Worm (Caenorhabditis elegans) whole organism, L4 larva: ENCODE data around the gene C50B8.6.

Experiments used
- D1046.2 ChIP-seq: fragments of 200-800 bp; sonication (Bioruptor generic); IDR thresholded peaks from 2 replicates; pipeline ENCODE4 v1.3.6; 2022; ENCODE audit warnings: missing genetic modification characterization, missing compliant biosample characterization
- F26F4.8 ChIP-seq: fragments of 200-800 bp; sonication (Bioruptor generic); conservative IDR thresholded peaks from 2 replicates; pipeline ENCODE4 v1.3.6; 2022; ENCODE audit warnings: missing genetic modification characterization, missing compliant biosample characterization
- F37D6.2 ChIP-seq: sonication (generic microtip); optimal IDR thresholded peaks from 2 replicates; lab custom pipeline; 2016; ENCODE audit warnings: mild to moderate bottlenecking, missing genetic modification characterization, missing compliant biosample characterization
- T20F7.1 ChIP-seq: fragments of 200-800 bp; sonication (Bioruptor generic); optimal IDR thresholded peaks from 2 replicates; lab custom pipeline; 2018; ENCODE audit warnings: mild to moderate bottlenecking, missing genetic modification characterization, missing compliant biosample characterization
- T26A8.4 ChIP-seq: fragments of 200-800 bp; sonication (Bioruptor generic); IDR thresholded peaks from 2 replicates; pipeline ENCODE4 v1.3.6; 2022; ENCODE audit warnings: missing genetic modification characterization, missing compliant biosample characterization
- Y48G9A.11 ChIP-seq: fragments of 200-800 bp; sonication (Bioruptor generic); IDR thresholded peaks from 2 replicates; pipeline ENCODE4 v1.3.6; 2022; ENCODE audit warnings: missing genetic modification reagents, missing genetic modification characterization, missing compliant biosample characterization
- ama-1 ChIP-seq: fragments of 150-350 bp; optimal IDR thresholded peaks from 2 replicates; lab custom pipeline; 2014; ENCODE audit warnings: inconsistent platforms, mixed read lengths
- ceh-20 ChIP-seq: fragments of 200-800 bp; sonication (Bioruptor generic); IDR thresholded peaks from 2 replicates; pipeline ENCODE4 v1.3.6; 2022; ENCODE audit warnings: missing genetic modification reagents, missing genetic modification characterization, missing compliant biosample characterization
- ceh-28 ChIP-seq: fragments of 150-350 bp; optimal IDR thresholded peaks from 2 replicates; lab custom pipeline; 2014; ENCODE audit warnings: missing biosample characterization, missing genetic modification reagents, missing genetic modification characterization
- ceh-32 ChIP-seq: sonication (generic microtip); optimal IDR thresholded peaks from 2 replicates; lab custom pipeline; 2016; ENCODE audit warnings: mild to moderate bottlenecking, missing genetic modification characterization, missing compliant biosample characterization; ENCODE audit not compliant: poor library complexity
- daf-16 ChIP-seq, 3 experiments: sonication (generic microtip); optimal IDR thresholded peaks; 2 replicates each; lab custom pipeline; 2016 to 2017; ENCODE audit warnings: missing genetic modification characterization in 3 of 3, missing genetic modification reagents in 3 of 3, mild to moderate bottlenecking in 2 of 3, missing compliant biosample characterization in 2 of 3, missing biosample characterization in 1 of 3, moderate library complexity in 1 of 3
- dmd-6 ChIP-seq: fragments of 200-800 bp; sonication (Bioruptor generic); IDR thresholded peaks from 2 replicates; pipeline ENCODE4 v1.3.6; 2022; ENCODE audit warnings: missing genetic modification reagents, missing genetic modification characterization, missing compliant biosample characterization
- dve-1 ChIP-seq: sonication (generic microtip); optimal IDR thresholded peaks from 2 replicates; lab custom pipeline; 2017; ENCODE audit warnings: antibody characterized with exemption, mild to moderate bottlenecking, missing genetic modification characterization, missing compliant biosample characterization; ENCODE audit not compliant: insufficient read depth
- fos-1 ChIP-seq: fragments of 150-350 bp; optimal IDR thresholded peaks from 2 replicates; lab custom pipeline; 2014; ENCODE audit warnings: missing biosample characterization, missing genetic modification characterization
- hif-1 ChIP-seq, 2 experiments: sonication (generic microtip); optimal IDR thresholded peaks; 2 replicates each; lab custom pipeline; 2016 to 2017; ENCODE audit warnings: missing compliant biosample characterization in 2 of 2, missing genetic modification characterization in 2 of 2, missing genetic modification reagents in 2 of 2, missing genotype in 2 of 2, mild to moderate bottlenecking in 1 of 2
- hlh-11 ChIP-seq: fragments of 200-800 bp; sonication (Bioruptor generic); optimal IDR thresholded peaks from 2 replicates; lab custom pipeline; 2018; ENCODE audit warnings: mild to moderate bottlenecking, missing genetic modification characterization, missing compliant biosample characterization
- lin-38 ChIP-seq: fragments of 200-800 bp; sonication (Bioruptor generic); IDR thresholded peaks from 2 replicates; pipeline ENCODE4 v1.3.6; 2022; ENCODE audit warnings: missing genetic modification reagents, missing genetic modification characterization, missing compliant biosample characterization
- lir-3 ChIP-seq: sonication (generic microtip); optimal IDR thresholded peaks from 2 replicates; lab custom pipeline; 2016; ENCODE audit warnings: mild to moderate bottlenecking, missing genetic modification characterization, missing compliant biosample characterization
- mep-1 ChIP-seq: fragments of 150-350 bp; sonication (generic microtip); optimal IDR thresholded peaks from 3 replicates; lab custom pipeline; 2014; ENCODE audit warnings: missing biosample characterization, missing genetic modification characterization
- mxl-2 ChIP-seq: fragments of 200-800 bp; sonication (Bioruptor generic); conservative IDR thresholded peaks from 2 replicates; pipeline ENCODE4 v1.3.6; 2022; ENCODE audit warnings: missing genetic modification reagents, missing genetic modification characterization, missing compliant biosample characterization
- nhr-10 ChIP-seq: fragments of 150-350 bp; optimal IDR thresholded peaks from 2 replicates; lab custom pipeline; 2014; ENCODE audit warnings: missing biosample characterization, missing genetic modification characterization
- nhr-102 ChIP-seq: sonication (generic microtip); optimal IDR thresholded peaks from 2 replicates; lab custom pipeline; 2016; ENCODE audit warnings: mild to moderate bottlenecking, missing genetic modification characterization, moderate library complexity, missing compliant biosample characterization
- nhr-11 ChIP-seq: fragments of 150-350 bp; optimal IDR thresholded peaks from 2 replicates; lab custom pipeline; 2014; ENCODE audit warnings: missing biosample characterization, missing genetic modification characterization
- nhr-111 ChIP-seq: fragments of 200-800 bp; sonication (Bioruptor generic); optimal IDR thresholded peaks from 2 replicates; lab custom pipeline; 2018; ENCODE audit warnings: mild to moderate bottlenecking, missing genetic modification characterization, missing compliant biosample characterization
- nhr-25 ChIP-seq: sonication (generic microtip); optimal IDR thresholded peaks from 2 replicates; lab custom pipeline; 2017; ENCODE audit warnings: missing genetic modification characterization, mild to moderate bottlenecking, missing compliant biosample characterization, antibody characterized with exemption, moderate library complexity, borderline replicate concordance; ENCODE audit not compliant: insufficient read depth
- nhr-28 ChIP-seq: fragments of 150-350 bp; optimal IDR thresholded peaks from 2 replicates; lab custom pipeline; 2014; ENCODE audit warnings: missing biosample characterization, missing genetic modification characterization
- nhr-6 ChIP-seq: fragments of 150-350 bp; optimal IDR thresholded peaks from 2 replicates; lab custom pipeline; 2014; ENCODE audit warnings: missing biosample characterization, missing genetic modification characterization
- nhr-77 ChIP-seq: fragments of 150-350 bp; optimal IDR thresholded peaks from 2 replicates; lab custom pipeline; 2014; ENCODE audit warnings: missing biosample characterization, missing genetic modification characterization
- pha-4 ChIP-seq, 2 experiments: fragments of 150-350 bp in 1 of 2; fragments of 200-800 bp in 1 of 2; sonication (Bioruptor generic) in 1 of 2; IDR thresholded peaks in 1 of 2; optimal IDR thresholded peaks in 1 of 2; 2 replicates each; pipeline versions ENCODE4 v1.3.6 to Lab custom; 2014 to 2022; ENCODE audit warnings: missing genetic modification characterization in 2 of 2, missing genetic modification reagents in 2 of 2, missing biosample characterization in 1 of 2, missing compliant biosample characterization in 1 of 2
- php-3 ChIP-seq: fragments of 200-800 bp; sonication (Bioruptor generic); IDR thresholded peaks from 2 replicates; pipeline ENCODE4 v1.3.6; 2022; ENCODE audit warnings: missing genetic modification reagents, missing genetic modification characterization, missing compliant biosample characterization
- pqm-1 ChIP-seq: sonication (generic microtip); optimal IDR thresholded peaks from 2 replicates; lab custom pipeline; 2017; ENCODE audit warnings: missing biosample characterization, missing genetic modification characterization
- set-16 ChIP-seq: fragments of 200-800 bp; sonication (Bioruptor generic); IDR thresholded peaks from 2 replicates; pipeline ENCODE4 v1.3.6; 2022; ENCODE audit warnings: missing genetic modification reagents, missing genetic modification characterization, missing compliant biosample characterization
- spr-1 ChIP-seq: sonication (generic microtip); optimal IDR thresholded peaks from 2 replicates; lab custom pipeline; 2016; ENCODE audit warnings: mild to moderate bottlenecking, missing genetic modification characterization, missing compliant biosample characterization
- tag-97 ChIP-seq: fragments of 200-800 bp; sonication (Bioruptor generic); IDR thresholded peaks from 2 replicates; pipeline ENCODE4 v1.3.6; 2022; ENCODE audit warnings: missing genetic modification characterization, missing compliant biosample characterization
- vab-7 ChIP-seq: fragments of 200-800 bp; sonication (Bioruptor generic); IDR thresholded peaks from 2 replicates; pipeline ENCODE4 v1.3.6; 2022; ENCODE audit warnings: missing genetic modification reagents, missing genetic modification characterization, missing compliant biosample characterization
- zip-2 ChIP-seq: fragments of 150-350 bp; optimal IDR thresholded peaks from 2 replicates; lab custom pipeline; 2014; ENCODE audit warnings: missing biosample characterization, missing genetic modification characterization

Gene C50B8.6

ce11 chrV:13529165-13529564 lies 49.6 kb upstream of the C50B8.6 start:
- TF ChIP-seq D1046.2 (GFP tag; lab: Robert Waterston, UW): no peak
- TF ChIP-seq nhr-25 (tag; lab: Kevin White, UChicago): no peak
- TF ChIP-seq ceh-28: no peak
- TF ChIP-seq nhr-77 (tag; lab: Kevin White, UChicago): peak; percentile 35
- TF ChIP-seq vab-7 (GFP tag; lab: Robert Waterston, UW): no peak
- TF ChIP-seq pqm-1 (tag; lab: Kevin White, UChicago): no peak
- TF ChIP-seq spr-1 (tag; lab: Kevin White, UChicago): no peak
- no peak for TF ChIP-seq mxl-2 (GFP tag; lab: Robert Waterston, UW)
- TF ChIP-seq mep-1 (tag; lab: Kevin White, UChicago): peak; percentile 19
- peak; percentile 75 for TF ChIP-seq dve-1 (tag; lab: Kevin White, UChicago)
- TF ChIP-seq hlh-11: peak; percentile 33
- no peak for TF ChIP-seq fos-1 (tag; lab: Kevin White, UChicago)
- no peak for TF ChIP-seq tag-97
- TF ChIP-seq nhr-102: peak; percentile 70
- peak; percentile 55 for TF ChIP-seq ama-1
- TF ChIP-seq nhr-6 (tag; lab: Kevin White, UChicago): peak; percentile 25
- no peak for TF ChIP-seq F26F4.8
- no peak for TF ChIP-seq lir-3 (tag; lab: Kevin White, UChicago)
- no peak for TF ChIP-seq Y48G9A.11
- no peak for TF ChIP-seq daf-16 (GFP tag; optimal IDR thresholded peaks at IDR 0.05; lab: Kevin White, UChicago)
- peak; percentile 83 for TF ChIP-seq daf-16 (tag; optimal IDR thresholded peaks at IDR 0.05; lab: Kevin White, UChicago)

ce11 chrV:13530698-13531097 lies 48.1 kb upstream of the C50B8.6 start, which contains the start of gene ttr-44:
ttr-44 (minus strand) TSS chrV:13530744.
- no peak for TF ChIP-seq nhr-10 (tag; lab: Kevin White, UChicago)
- TF ChIP-seq dmd-6: peak; percentile 76
- TF ChIP-seq daf-16 (GFP tag; optimal IDR thresholded peaks at IDR 0.05; lab: Kevin White, UChicago): no peak
- TF ChIP-seq daf-16 (tag; optimal IDR thresholded peaks at IDR 0.05; lab: Kevin White, UChicago): peak; percentile 95
- TF ChIP-seq nhr-6 (tag; lab: Kevin White, UChicago): peak; percentile 23
- TF ChIP-seq ceh-20 (GFP tag; lab: Robert Waterston, UW): no peak
- 0 out of 2 replicates have a peak, but pooled peaks have one; percentile 40 for TF ChIP-seq php-3
- TF ChIP-seq hif-1 (tag; optimal IDR thresholded peaks at IDR 0.05; lab: Kevin White, UChicago): peak in 1 of 2 experiments; percentile 44
- TF ChIP-seq zip-2: peak; percentile 29
- TF ChIP-seq mep-1 (tag; lab: Kevin White, UChicago): no peak
- no peak for TF ChIP-seq ceh-32 (tag; lab: Kevin White, UChicago)
- TF ChIP-seq lin-38: no peak
- peak; percentile 92 for TF ChIP-seq dve-1 (tag; lab: Kevin White, UChicago)
- TF ChIP-seq hlh-11: peak; percentile 35
- TF ChIP-seq nhr-111 (GFP tag; lab: Kevin White, UChicago): no peak
- TF ChIP-seq set-16 (GFP tag; lab: Robert Waterston, UW): no peak
- peak; percentile 57 for TF ChIP-seq nhr-77 (tag; lab: Kevin White, UChicago)
- TF ChIP-seq T26A8.4 (GFP tag; lab: Robert Waterston, UW): no peak
- peak; percentile 16 for TF ChIP-seq T20F7.1 (GFP tag; lab: Kevin White, UChicago)
- peak; percentile 72 for TF ChIP-seq nhr-28 (tag; lab: Kevin White, UChicago)
- no peak for TF ChIP-seq pha-4 (GFP tag; IDR thresholded peaks at IDR 0.05; lab: Robert Waterston, UW)
- no peak for TF ChIP-seq pha-4 (tag; optimal IDR thresholded peaks at IDR 0.05; lab: Kevin White, UChicago)
- no peak for TF ChIP-seq F37D6.2 (tag; lab: Kevin White, UChicago)
- no peak for TF ChIP-seq nhr-11 (tag; lab: Kevin White, UChicago)
- TF ChIP-seq pqm-1 (tag; lab: Kevin White, UChicago): peak; percentile 70

- TF ChIP-seq nhr-28 (tag; lab: Kevin White, UChicago) (peak; percentile 21), daf-16 (GFP tag; optimal IDR thresholded peaks at IDR 0.05; lab: Kevin White, UChicago) (no peak), daf-16 (tag; optimal IDR thresholded peaks at IDR 0.05; lab: Kevin White, UChicago) (peak; percentile 99), pha-4 (GFP tag; IDR thresholded peaks at IDR 0.05; lab: Robert Waterston, UW) (no peak), pha-4 (tag; optimal IDR thresholded peaks at IDR 0.05; lab: Kevin White, UChicago) (no peak), dve-1 (tag; lab: Kevin White, UChicago) (peak; percentile 46), ceh-28 (no peak)
These were observed 46.3 kb upstream of the C50B8.6 start for ce11 chrV:13532469-13532868.
